Worm (Caenorhabditis elegans): ENCODE results near the gene F23H12.10.
A peak's percentile ranks its signal among the peaks of the same experiment; 100 is the strongest.

Gene F23H12.10

DNA sequence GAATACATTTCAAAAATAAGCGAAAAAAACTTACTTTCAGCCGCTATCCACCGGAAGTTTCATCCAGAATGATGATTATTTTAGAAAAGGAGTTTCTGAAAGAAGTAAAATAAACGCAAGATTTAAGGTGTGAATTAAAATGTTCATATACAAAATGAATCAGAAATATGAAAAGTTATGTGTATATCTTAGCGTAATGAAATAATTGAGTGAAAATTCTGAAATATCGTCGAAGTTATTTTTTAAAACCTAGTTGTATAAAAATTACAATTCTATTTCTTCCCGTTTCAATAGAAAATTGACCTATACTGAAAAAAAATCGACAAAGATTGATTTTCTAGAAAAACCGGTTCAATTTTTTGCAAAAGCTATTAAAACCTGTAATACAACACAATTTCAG, 36.2 kb downstream of the F23H12.10 start, which contains the start of gene twk-13:
Gene twk-13 (minus strand): TSS at position 101 of the 400 bp plus-strand sequence.
- no peak for TF ChIP-seq flt-1 (GFP tag; IDR thresholded peaks at IDR 0.05)
- no peak for TF ChIP-seq ztf-23 (GFP tag; IDR thresholded peaks at IDR 0.05)
- no peak for TF ChIP-seq klf-2 (GFP tag; conservative IDR thresholded peaks at IDR 0.05)
- TF ChIP-seq ref-1 (GFP tag; conservative IDR thresholded peaks at IDR 0.05): no peak
- TF ChIP-seq cog-1 (tag; optimal IDR thresholded peaks at IDR 0.05): no peak
- TF ChIP-seq ztf-29 (GFP tag; IDR thresholded peaks at IDR 0.05): no peak
- TF ChIP-seq med-1 (GFP tag; optimal IDR thresholded peaks at IDR 0.05; ENCODE audit: insufficient read depth): no peak
- no peak for TF ChIP-seq tab-1 (GFP tag; IDR thresholded peaks at IDR 0.05)
- TF ChIP-seq T22C8.4 (GFP tag; IDR thresholded peaks at IDR 0.05): no peak

DNA sequence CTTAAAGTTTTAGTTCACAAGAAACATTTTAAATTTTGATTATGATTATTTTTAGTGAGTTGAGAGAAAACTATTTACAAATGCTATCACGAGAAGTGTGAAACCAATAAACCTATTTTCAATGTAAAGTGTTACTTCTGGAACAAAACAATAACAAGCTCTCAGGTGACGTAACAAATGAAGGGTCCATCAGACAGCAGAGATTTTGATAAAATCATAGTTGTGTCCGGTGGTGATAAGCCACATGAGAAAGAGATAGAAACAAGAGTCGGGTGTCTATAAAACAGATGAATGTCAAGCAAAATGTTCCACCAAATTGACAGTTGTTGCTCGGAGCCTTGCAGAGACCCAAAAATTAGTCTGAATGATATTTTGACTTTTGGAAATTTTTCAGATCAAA, 39.7 kb downstream of the F23H12.10 start:
- TF ChIP-seq ref-1 (GFP tag; conservative IDR thresholded peaks at IDR 0.05): no peak
- TF ChIP-seq T22C8.4 (GFP tag; IDR thresholded peaks at IDR 0.05): no peak
- no peak for TF ChIP-seq tab-1 (GFP tag; IDR thresholded peaks at IDR 0.05)
- no peak for TF ChIP-seq med-1 (GFP tag; optimal IDR thresholded peaks at IDR 0.05; ENCODE audit: insufficient read depth)
- TF ChIP-seq ztf-29 (GFP tag; IDR thresholded peaks at IDR 0.05): no peak
- TF ChIP-seq flt-1 (GFP tag; IDR thresholded peaks at IDR 0.05): no peak
- TF ChIP-seq klf-2 (GFP tag; conservative IDR thresholded peaks at IDR 0.05): no peak
- no peak for TF ChIP-seq cog-1 (tag; optimal IDR thresholded peaks at IDR 0.05)
- TF ChIP-seq ztf-23 (GFP tag; IDR thresholded peaks at IDR 0.05): no peak

DNA sequence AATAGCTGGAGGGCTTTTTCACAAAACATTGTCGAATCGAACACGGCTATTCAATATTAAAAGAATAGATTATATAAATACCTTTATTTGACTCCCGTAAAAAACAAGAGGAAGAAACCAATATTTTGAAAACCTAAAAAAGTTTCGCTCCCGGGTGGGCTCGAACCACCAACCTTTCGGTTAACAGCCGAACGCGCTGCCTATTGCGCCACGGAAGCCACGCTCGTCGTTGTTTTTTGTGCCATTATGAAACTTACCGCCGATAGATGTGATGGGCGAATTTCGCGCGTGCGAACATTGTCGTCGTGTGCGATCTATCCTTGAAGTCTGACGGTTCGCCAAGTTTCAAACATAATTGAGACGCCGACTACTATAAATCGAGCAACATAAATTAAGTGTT, 42.2 kb downstream of the F23H12.10 start:
- TF ChIP-seq med-1 (GFP tag; optimal IDR thresholded peaks at IDR 0.05; ENCODE audit: insufficient read depth): no peak
- TF ChIP-seq T22C8.4 (GFP tag; IDR thresholded peaks at IDR 0.05): no peak
- TF ChIP-seq tab-1 (GFP tag; IDR thresholded peaks at IDR 0.05): peak; percentile 61; the same call in 1 of the 2 replicates
- TF ChIP-seq ref-1 (GFP tag; conservative IDR thresholded peaks at IDR 0.05): peak; percentile 46; the same call in 1 of the 2 replicates
- no peak for TF ChIP-seq cog-1 (tag; optimal IDR thresholded peaks at IDR 0.05)
- peak; percentile 79 for TF ChIP-seq flt-1 (GFP tag; IDR thresholded peaks at IDR 0.05)
- TF ChIP-seq ztf-23 (GFP tag; IDR thresholded peaks at IDR 0.05): peak; percentile 71

ce11 chrV:12329173-12329572, 44.9 kb downstream of the F23H12.10 start:
- no peak for TF ChIP-seq med-1 (GFP tag; optimal IDR thresholded peaks at IDR 0.05; ENCODE audit: insufficient read depth)
- TF ChIP-seq T22C8.4 (GFP tag; IDR thresholded peaks at IDR 0.05): no peak
- TF ChIP-seq tab-1 (GFP tag; IDR thresholded peaks at IDR 0.05): no peak
- no peak for TF ChIP-seq klf-2 (GFP tag; conservative IDR thresholded peaks at IDR 0.05)
- no peak for TF ChIP-seq ztf-29 (GFP tag; IDR thresholded peaks at IDR 0.05)
- no peak for TF ChIP-seq cog-1 (tag; optimal IDR thresholded peaks at IDR 0.05)
- no peak for TF ChIP-seq ztf-23 (GFP tag; IDR thresholded peaks at IDR 0.05)
- no peak for TF ChIP-seq ref-1 (GFP tag; conservative IDR thresholded peaks at IDR 0.05)
- no peak for TF ChIP-seq flt-1 (GFP tag; IDR thresholded peaks at IDR 0.05)

- no peak for TF ChIP-seq flt-1 (GFP tag; IDR thresholded peaks at IDR 0.05)
- no peak for TF ChIP-seq med-1 (GFP tag; optimal IDR thresholded peaks at IDR 0.05; ENCODE audit: insufficient read depth)
- no peak for TF ChIP-seq T22C8.4 (GFP tag; IDR thresholded peaks at IDR 0.05)
- TF ChIP-seq klf-2 (GFP tag; conservative IDR thresholded peaks at IDR 0.05): no peak
- no peak for TF ChIP-seq ztf-29 (GFP tag; IDR thresholded peaks at IDR 0.05)
- no peak for TF ChIP-seq tab-1 (GFP tag; IDR thresholded peaks at IDR 0.05)
- no peak for TF ChIP-seq cog-1 (tag; optimal IDR thresholded peaks at IDR 0.05)
Observed at ce11 chrV:12326638-12327037, 47.4 kb downstream of the F23H12.10 start.
